Worm (Caenorhabditis elegans) whole organism, L1 larva: ENCODE results near the gene C06C3.10.

Source experiments
- aly-2 ChIP-seq: fragments of 150-350 bp; optimal IDR thresholded peaks from 2 replicates; lab custom pipeline; 2014; ENCODE audit warnings: missing biosample characterization, missing genetic modification characterization
- ceh-88 ChIP-seq: fragments of 200-800 bp; sonication (Bioruptor generic); IDR thresholded peaks from 2 replicates; pipeline ENCODE4 v1.3.6; 2022; ENCODE audit warnings: missing genetic modification characterization, missing compliant biosample characterization
- dpl-1 ChIP-seq, 3 experiments: fragments of 150-350 bp in 2 of 3; sonication (generic microtip) in 1 of 3; optimal IDR thresholded peaks; 2 replicates each; lab custom pipeline; 2014 to 2017; ENCODE audit warnings: missing biosample characterization in 3 of 3, missing genetic modification characterization in 3 of 3, missing genetic modification reagents in 3 of 3
- dsc-1 ChIP-seq: sonication (generic microtip); optimal IDR thresholded peaks from 2 replicates; lab custom pipeline; 2016; ENCODE audit warnings: mild to moderate bottlenecking, missing genetic modification characterization, missing compliant biosample characterization
- efl-1 ChIP-seq, 4 experiments: fragments of 150-350 bp; optimal IDR thresholded peaks in 3 of 4; peaks in 1 of 4; 1 replicate in 1 of 4; 2 replicates in 3 of 4; lab custom pipeline; 2014; ENCODE audit warnings: missing biosample characterization in 2 of 4, missing genetic modification characterization in 2 of 4, missing genetic modification reagents in 2 of 4
- egl-13 ChIP-seq: sonication (generic microtip); optimal IDR thresholded peaks from 2 replicates; lab custom pipeline; 2016; ENCODE audit warnings: missing genotype, missing genetic modification reagents, missing genetic modification characterization, missing compliant biosample characterization
- elt-2 ChIP-seq: sonication (generic microtip); optimal IDR thresholded peaks from 2 replicates; lab custom pipeline; 2016; ENCODE audit warnings: missing genetic modification characterization, mild to moderate bottlenecking, inconsistent platforms, missing compliant biosample characterization, missing genetic modification reagents
- hpl-2 ChIP-seq: fragments of 150-350 bp; optimal IDR thresholded peaks from 2 replicates; lab custom pipeline; 2014; ENCODE audit warnings: missing biosample characterization, missing genetic modification reagents, missing genetic modification characterization
- lin-15B ChIP-seq: fragments of 150-350 bp; sonication (generic microtip); optimal IDR thresholded peaks from 3 replicates; lab custom pipeline; 2014; ENCODE audit warnings: missing biosample characterization, missing genetic modification characterization
- lin-35 ChIP-seq, 2 experiments: fragments of 150-350 bp; optimal IDR thresholded peaks; 2 replicates each; lab custom pipeline; 2014; ENCODE audit warnings: missing biosample characterization in 2 of 2, missing genetic modification characterization in 2 of 2, missing genetic modification reagents in 2 of 2
- lin-39 ChIP-seq: fragments of 150-350 bp; optimal IDR thresholded peaks from 2 replicates; lab custom pipeline; 2014; ENCODE audit warnings: missing biosample characterization, missing genetic modification reagents, missing genetic modification characterization
- lir-3 ChIP-seq: sonication (generic microtip); optimal IDR thresholded peaks from 2 replicates; lab custom pipeline; 2016; ENCODE audit warnings: mild to moderate bottlenecking, missing genetic modification characterization, moderate library complexity, missing compliant biosample characterization; ENCODE audit not compliant: poor library complexity
- lsy-2 ChIP-seq, 2 experiments: fragments of 150-350 bp; optimal IDR thresholded peaks; 2 replicates each; lab custom pipeline; 2014; ENCODE audit warnings: missing biosample characterization in 2 of 2, missing genetic modification characterization in 2 of 2
- mef-2 ChIP-seq: fragments of 150-350 bp; optimal IDR thresholded peaks from 2 replicates; lab custom pipeline; 2014; ENCODE audit warnings: missing biosample characterization, missing genetic modification characterization
- nhr-12 ChIP-seq: sonication (generic microtip); optimal IDR thresholded peaks from 2 replicates; lab custom pipeline; 2017; ENCODE audit warnings: missing biosample characterization, missing genetic modification characterization
- nhr-237 ChIP-seq: fragments of 150-350 bp; optimal IDR thresholded peaks from 2 replicates; lab custom pipeline; 2014; ENCODE audit warnings: missing biosample characterization, missing genetic modification characterization
- nhr-28 ChIP-seq: fragments of 150-350 bp; optimal IDR thresholded peaks from 2 replicates; lab custom pipeline; 2014; ENCODE audit warnings: missing biosample characterization, missing genetic modification characterization
- nhr-47 ChIP-seq: sonication (generic microtip); optimal IDR thresholded peaks from 2 replicates; lab custom pipeline; 2016; ENCODE audit warnings: mild to moderate bottlenecking, missing genetic modification characterization, moderate library complexity, missing compliant biosample characterization
- nhr-85 ChIP-seq: sonication (generic microtip); peaks from one replicate; lab custom pipeline; 2016; ENCODE audit warnings: missing genetic modification characterization, inconsistent platforms, missing compliant biosample characterization
- snpc-4 ChIP-seq: fragments of 150-350 bp; optimal IDR thresholded peaks from 2 replicates; lab custom pipeline; 2014; ENCODE audit warnings: missing biosample characterization, missing genetic modification characterization
- tbx-2 ChIP-seq: sonication (generic microtip); optimal IDR thresholded peaks from 2 replicates; lab custom pipeline; 2016; ENCODE audit warnings: missing genetic modification characterization, missing compliant biosample characterization
- tlp-1 ChIP-seq: fragments of 150-350 bp; optimal IDR thresholded peaks from 2 replicates; lab custom pipeline; 2014; ENCODE audit warnings: missing biosample characterization, missing genetic modification characterization
- unc-130 ChIP-seq: fragments of 150-350 bp; optimal IDR thresholded peaks from 2 replicates; lab custom pipeline; 2017; ENCODE audit warnings: missing biosample characterization, missing genetic modification characterization, inconsistent platforms
- unc-98 ChIP-seq: fragments of 200-800 bp; sonication (Bioruptor generic); IDR thresholded peaks from 2 replicates; pipeline ENCODE4 v1.3.6; 2022; ENCODE audit warnings: missing genetic modification characterization, missing compliant biosample characterization
- vab-15 ChIP-seq: sonication (generic microtip); optimal IDR thresholded peaks from 2 replicates; lab custom pipeline; 2017; ENCODE audit warnings: missing genotype, mild to moderate bottlenecking, missing genetic modification characterization, missing compliant biosample characterization
- zag-1 ChIP-seq: fragments of 150-350 bp; optimal IDR thresholded peaks from 2 replicates; lab custom pipeline; 2014; ENCODE audit warnings: missing biosample characterization, missing genetic modification characterization
- ztf-11 ChIP-seq, 2 experiments: sonication (generic microtip); optimal IDR thresholded peaks; 2 replicates each; lab custom pipeline; 2016 to 2017; ENCODE audit warnings: missing genetic modification characterization in 2 of 2, missing biosample characterization in 1 of 2, missing compliant biosample characterization in 1 of 2
- ztf-4 ChIP-seq: fragments of 150-350 bp; optimal IDR thresholded peaks from 2 replicates; lab custom pipeline; 2014; ENCODE audit warnings: missing biosample characterization, missing genetic modification characterization

C06C3.10 gene

DNA sequence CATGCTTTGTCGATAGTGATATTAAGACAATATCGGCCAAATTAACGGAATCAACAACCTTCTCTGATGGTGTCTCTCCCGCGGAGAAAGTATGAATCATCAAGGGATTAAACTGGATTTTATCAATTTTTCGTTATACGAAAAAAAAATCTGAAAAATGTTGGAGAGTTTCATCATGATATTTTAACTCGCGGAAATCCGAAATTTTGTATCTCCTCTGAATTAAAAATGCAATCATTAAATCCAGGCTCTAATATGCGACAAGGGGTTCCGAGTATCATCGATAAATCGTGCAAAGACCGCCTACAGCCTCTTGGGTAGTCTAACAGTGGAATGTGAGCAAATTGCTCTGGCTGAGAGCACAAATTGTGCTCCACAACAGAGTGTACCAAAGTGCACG is at the start of gene C06C3.10:
C06C3.10 (minus strand) TSS at position 101 of the 400 bp plus-strand sequence.
- TF ChIP-seq lin-15B (tag; lab: Kevin White, UChicago) = no peak
- TF ChIP-seq unc-130 (tag; lab: Kevin White, UChicago) = no peak
- no peak for TF ChIP-seq ceh-88 (GFP tag; lab: Robert Waterston, UW)
- TF ChIP-seq nhr-28 (tag; lab: Kevin White, UChicago) = no peak
- TF ChIP-seq nhr-12 = no peak
- no peak for TF ChIP-seq nhr-237
- TF ChIP-seq zag-1 (tag; lab: Kevin White, UChicago) = no peak
- no peak for TF ChIP-seq snpc-4 (tag; lab: Kevin White, UChicago)
- no peak for TF ChIP-seq aly-2 (tag; lab: Kevin White, UChicago)
- no peak for TF ChIP-seq hpl-2
- TF ChIP-seq ztf-11 (tag; optimal IDR thresholded peaks at IDR 0.05; lab: Kevin White, UChicago) = no peak
- no peak for TF ChIP-seq ztf-4 (tag; lab: Kevin White, UChicago)
- no peak for TF ChIP-seq lin-35 (GFP tag; optimal IDR thresholded peaks at IDR 0.05; lab: Kevin White, UChicago)

DNA sequence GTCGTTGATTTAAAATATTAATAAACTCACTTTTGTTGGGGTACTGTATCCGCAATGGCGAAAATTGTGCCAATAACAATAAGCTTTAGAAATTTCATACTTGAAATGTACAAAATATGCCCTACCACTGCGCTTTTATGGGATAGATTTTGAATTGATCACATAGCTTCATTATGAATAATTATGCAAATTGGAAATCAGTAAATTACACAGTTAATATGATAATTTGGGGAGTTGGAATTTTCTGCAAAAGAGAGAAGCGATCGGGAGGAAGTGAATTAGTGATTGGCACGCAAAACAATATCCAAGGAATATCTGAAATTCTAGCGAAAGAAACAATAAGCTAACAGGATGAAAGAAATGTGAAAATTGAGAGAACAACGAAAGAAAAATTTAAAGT is 49.0 kb upstream of the C06C3.10 start, which contains the start of gene M176.10:
M176.10 (minus strand) TSS at position 101 of the 400 bp plus-strand sequence.
- no peak for TF ChIP-seq mef-2

DNA sequence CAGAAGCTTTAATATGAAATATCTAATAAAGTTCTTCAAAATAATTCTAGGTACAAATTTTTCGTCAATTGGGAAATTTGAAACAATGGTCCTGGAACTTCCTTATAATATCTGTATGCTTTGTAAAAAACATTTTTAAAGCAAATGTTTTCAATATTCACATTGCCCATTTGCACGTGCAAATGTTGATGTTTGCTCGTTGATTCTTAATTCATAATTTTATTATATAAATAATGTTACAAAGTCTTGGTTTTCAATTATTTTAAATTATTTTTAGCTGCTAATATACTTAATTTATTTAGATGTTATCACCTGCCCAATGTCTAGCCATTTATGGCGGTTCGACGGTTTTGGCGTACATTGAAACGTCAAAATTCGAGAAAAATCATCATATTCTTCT is 44.9 kb upstream of the C06C3.10 start, which contains the start of gene M176.11:
M176.11 (plus strand) TSS at position 301 of the 400 bp plus-strand sequence.
- TF ChIP-seq lsy-2 (tag; optimal IDR thresholded peaks at IDR 0.05; lab: Kevin White, UChicago) (no peak), unc-98 (GFP tag; lab: Robert Waterston, UW) (no peak), unc-130 (tag; lab: Kevin White, UChicago) (no peak), tbx-2 (no peak), hpl-2 (no peak), egl-13 (tag; lab: Kevin White, UChicago) (no peak)

DNA sequence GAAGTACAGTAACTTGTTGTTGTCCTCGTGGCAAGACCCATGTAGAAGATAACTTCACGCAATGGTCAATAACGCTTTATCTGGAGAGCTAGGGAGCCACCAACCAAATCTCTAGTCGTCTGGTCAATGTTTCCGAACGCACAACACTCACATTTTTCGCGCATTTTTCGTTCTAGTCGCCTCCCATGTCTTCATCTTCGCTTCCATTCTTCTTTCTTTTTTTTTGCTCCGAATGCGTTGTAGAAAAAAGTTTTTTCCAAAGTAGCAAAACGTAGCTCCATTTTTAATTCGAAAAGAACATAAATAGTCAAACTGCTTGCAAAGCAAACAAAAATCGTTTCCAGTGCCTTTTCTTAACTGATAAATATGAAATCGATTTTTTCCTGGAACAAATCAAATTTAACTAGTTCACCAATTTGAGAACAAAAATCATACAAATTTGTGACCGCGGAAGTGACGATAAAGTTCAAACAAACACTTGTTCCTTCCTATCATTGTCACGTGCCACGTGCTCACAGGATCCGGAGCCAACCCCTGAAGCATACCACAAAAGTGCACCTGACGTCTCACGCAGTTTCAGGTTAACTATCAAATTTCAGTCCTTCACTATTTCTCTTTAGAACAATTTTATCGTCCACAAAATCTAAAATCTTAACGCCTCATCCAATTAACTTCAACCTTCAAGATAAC is 41.9 kb upstream of the C06C3.10 start:
- no peak for TF ChIP-seq lir-3 (tag; lab: Kevin White, UChicago)
- TF ChIP-seq dpl-1 (GFP tag; optimal IDR thresholded peaks at IDR 0.05; lab: Kevin White, UChicago) = no peak
- TF ChIP-seq elt-2 = peak; percentile 18
- TF ChIP-seq tlp-1 (tag; lab: Kevin White, UChicago) = no peak
- no peak for TF ChIP-seq egl-13 (tag; lab: Kevin White, UChicago)
- TF ChIP-seq nhr-85 (tag; lab: Kevin White, UChicago) = no peak

DNA sequence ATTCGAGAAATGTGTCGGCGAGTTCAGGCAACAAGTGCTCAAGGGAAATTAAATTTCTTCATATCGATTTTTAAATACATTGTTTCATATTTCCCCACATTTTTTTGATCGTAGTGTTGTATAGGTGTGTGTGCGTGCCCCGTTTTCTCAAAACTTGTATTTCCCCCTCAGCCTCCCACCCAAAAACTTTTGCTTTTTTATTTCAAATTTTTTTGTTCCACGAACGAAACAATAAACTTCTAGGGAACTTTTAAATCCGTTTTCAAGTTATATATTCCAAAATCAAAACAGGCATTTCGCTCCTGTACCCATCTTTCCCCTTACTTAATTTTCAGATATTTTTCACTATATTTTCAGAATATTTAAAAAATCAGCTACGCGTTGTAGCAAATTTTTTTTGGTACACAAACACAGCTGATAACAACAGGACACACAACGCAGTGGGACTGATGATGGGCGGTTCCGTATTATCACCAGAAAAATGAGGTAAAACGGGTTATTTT is 41.1 kb upstream of the C06C3.10 start, which contains the start of the genes M176.4 and M176.16:
M176.4 (plus strand) TSS at position 301 of the 503 bp plus-strand sequence.
M176.16 (plus strand) TSS at position 453 of the 503 bp plus-strand sequence.
- TF ChIP-seq efl-1 (optimal IDR thresholded peaks at IDR 0.05; lab: Kevin White, UChicago) (no peak), efl-1 (GFP tag; optimal IDR thresholded peaks at IDR 0.05 in 1 of 2; lab: Kevin White, UChicago) (peak in 1 of 2 experiments; percentile 52), nhr-47 (tag; lab: Kevin White, UChicago) (no peak), dsc-1 (tag; lab: Kevin White, UChicago) (no peak), nhr-85 (tag; lab: Kevin White, UChicago) (peak; percentile 3), vab-15 (tag; lab: Kevin White, UChicago) (no peak), lin-39 (tag; lab: Kevin White, UChicago) (no peak)
